Worm (Caenorhabditis elegans): ENCODE measurements around the gene F11D5.6.

F11D5.6 gene

DNA sequence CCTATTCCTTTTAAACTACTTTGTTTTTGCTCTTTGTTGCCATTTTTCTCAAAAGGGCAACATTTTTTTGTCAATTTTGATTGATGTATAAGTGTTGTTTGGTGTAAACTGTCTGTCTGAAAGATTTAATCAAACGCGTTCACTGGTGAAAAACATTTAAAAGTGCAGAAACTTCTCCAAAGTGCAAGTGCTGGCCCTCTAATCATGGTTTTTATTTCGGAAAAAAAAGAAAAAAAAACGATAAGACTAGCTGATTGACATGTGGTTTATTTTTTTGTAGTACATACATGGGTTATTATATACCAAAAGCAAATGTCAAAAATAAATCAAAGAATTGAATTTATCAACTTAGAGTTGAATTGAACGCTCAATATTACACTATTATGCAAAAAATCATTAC is 36.3 kb upstream of the F11D5.6 start, which contains the start of gene dhs-26:
Gene dhs-26 (minus strand): TSS at position 116 of the 400 bp plus-strand sequence.
- TF ChIP-seq dmd-6 (GFP tag; IDR thresholded peaks at IDR 0.05) (peak; percentile 92), D1046.2 (GFP tag; IDR thresholded peaks at IDR 0.05) (no peak), zfp-3 (GFP tag; conservative IDR thresholded peaks at IDR 0.05) (no peak), daf-16 (GFP tag; optimal IDR thresholded peaks at IDR 0.05) (no peak), daf-16 (tag; optimal IDR thresholded peaks at IDR 0.05) (peak; percentile 89), dve-1 (tag; optimal IDR thresholded peaks at IDR 0.05; ENCODE audit: insufficient read depth) (peak; percentile 74), hif-1 (tag; optimal IDR thresholded peaks at IDR 0.05) (no peak), mdl-1 (tag; optimal IDR thresholded peaks at IDR 0.05) (no peak), nhr-48 (tag; optimal IDR thresholded peaks at IDR 0.05) (peak; percentile 54), zip-2 (tag; optimal IDR thresholded peaks at IDR 0.05) (peak; percentile 16), nhr-28 (tag; optimal IDR thresholded peaks at IDR 0.05) (peak; percentile 82), attf-4 (tag; optimal IDR thresholded peaks at IDR 0.05) (no peak), F44E2.7 (GFP tag; IDR thresholded peaks at IDR 0.05) (no peak), pqm-1 (tag; optimal IDR thresholded peaks at IDR 0.05) (peak; percentile 6), snpc-4 (tag; optimal IDR thresholded peaks at IDR 0.05) (no peak), ama-1 (optimal IDR thresholded peaks at IDR 0.05) (no peak), set-16 (GFP tag; IDR thresholded peaks at IDR 0.05) (no peak), nhr-77 (tag; optimal IDR thresholded peaks at IDR 0.05) (peak; percentile 77), mes-2 (tag; optimal IDR thresholded peaks at IDR 0.05; ENCODE audit: poor library complexity, severe bottlenecking) (no peak), duxl-1 (tag; optimal IDR thresholded peaks at IDR 0.05; ENCODE audit: poor library complexity) (no peak), fos-1 (tag; optimal IDR thresholded peaks at IDR 0.05) (no peak), lim-7 (GFP tag; IDR thresholded peaks at IDR 0.05) (no peak), nhr-111 (GFP tag; optimal IDR thresholded peaks at IDR 0.05) (no peak), dmd-8 (GFP tag; IDR thresholded peaks at IDR 0.05) (no peak), egl-43 (GFP tag; IDR thresholded peaks at IDR 0.05) (no peak), dpl-1 (GFP tag; optimal IDR thresholded peaks at IDR 0.05) (no peak), daf-19 (GFP tag; conservative IDR thresholded peaks at IDR 0.05) (no peak), nhr-25 (tag; optimal IDR thresholded peaks at IDR 0.05; ENCODE audit: borderline replicate concordance, insufficient read depth) (no peak)

DNA sequence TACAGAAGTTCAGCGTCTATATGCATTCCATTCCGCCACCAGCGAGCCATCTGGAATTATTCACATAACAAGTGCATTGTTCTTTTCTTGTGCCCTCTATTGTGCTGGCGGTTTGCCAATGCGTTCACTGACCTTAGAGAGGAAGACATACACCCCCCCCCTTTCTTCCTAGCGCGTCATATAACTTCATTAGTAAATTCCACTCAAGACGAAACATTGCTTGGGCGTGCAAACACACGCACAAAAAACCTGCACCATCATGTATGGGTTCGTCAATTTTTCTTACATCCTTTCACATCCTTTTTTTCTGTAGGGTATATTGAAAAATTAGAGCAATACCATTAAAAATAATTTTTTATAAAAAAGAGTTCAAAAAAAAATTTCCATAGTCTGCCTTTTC is 25.5 kb upstream of the F11D5.6 start, which contains the start of gene ZK816.1:
Gene ZK816.1 (plus strand): TSS at position 187 of the 400 bp plus-strand sequence.
- TF ChIP-seq ama-1 (optimal IDR thresholded peaks at IDR 0.05) (no peak), ctbp-1 (GFP tag; IDR thresholded peaks at IDR 0.05) (no peak), lin-38 (GFP tag; IDR thresholded peaks at IDR 0.05) (no peak), ZK337.2 (GFP tag; IDR thresholded peaks at IDR 0.05) (no peak), fkh-10 (GFP tag; optimal IDR thresholded peaks at IDR 0.05) (no peak), Y5F2A.4 (GFP tag; optimal IDR thresholded peaks at IDR 0.05) (no peak), ces-1 (GFP tag; optimal IDR thresholded peaks at IDR 0.05) (no peak), arid-1 (GFP tag; conservative IDR thresholded peaks at IDR 0.05) (no peak), zfp-3 (GFP tag; conservative IDR thresholded peaks at IDR 0.05) (no peak), zfp-2 (tag; optimal IDR thresholded peaks at IDR 0.05) (no peak), madf-9 (GFP tag; conservative IDR thresholded peaks at IDR 0.05) (no peak), tra-1 (GFP tag; IDR thresholded peaks at IDR 0.05) (no peak), egl-43 (GFP tag; IDR thresholded peaks at IDR 0.05) (no peak), daf-19 (GFP tag; conservative IDR thresholded peaks at IDR 0.05) (no peak), zag-1 (tag; optimal IDR thresholded peaks at IDR 0.05) (no peak), unc-130 (GFP tag; optimal IDR thresholded peaks at IDR 0.05) (no peak), spr-3 (GFP tag; optimal IDR thresholded peaks at IDR 0.05) (no peak), Y105C5A.15 (GFP tag; IDR thresholded peaks at IDR 0.05) (no peak), duxl-1 (tag; optimal IDR thresholded peaks at IDR 0.05; ENCODE audit: poor library complexity) (no peak)

Measured in whole organism, L4 larva.